Worm (Caenorhabditis elegans) whole organism, early embryonic: ENCODE measurements around the gene fbxb-3.

ENCODE experiments used
- B0310.2 ChIP-seq: sonication (generic microtip); optimal IDR thresholded peaks from 2 replicates; lab custom pipeline; 2016; ENCODE audit warnings: mild to moderate bottlenecking, missing genetic modification characterization, missing compliant biosample characterization
- aly-1 ChIP-seq: sonication (generic microtip); optimal IDR thresholded peaks from 2 replicates; lab custom pipeline; 2016; ENCODE audit warnings: missing genetic modification characterization, missing compliant biosample characterization
- ama-1 ChIP-seq: fragments of 150-350 bp; optimal IDR thresholded peaks from 2 replicates; lab custom pipeline; 2014
- ceh-13 ChIP-seq: fragments of 200-800 bp; sonication (Bioruptor generic); optimal IDR thresholded peaks from 2 replicates; lab custom pipeline; 2018; ENCODE audit warnings: mild to moderate bottlenecking, missing genetic modification characterization, missing compliant biosample characterization
- ceh-36 ChIP-seq: sonication (generic microtip); optimal IDR thresholded peaks from 2 replicates; lab custom pipeline; 2016; ENCODE audit warnings: missing genetic modification characterization, inconsistent platforms, missing compliant biosample characterization
- ets-7 ChIP-seq: sonication (generic microtip); optimal IDR thresholded peaks from 2 replicates; lab custom pipeline; 2016; ENCODE audit warnings: missing genotype, missing genetic modification characterization, missing compliant biosample characterization
- flt-1 ChIP-seq: fragments of 200-800 bp; sonication (Bioruptor generic); IDR thresholded peaks from 2 replicates; pipeline ENCODE4 v1.3.6; 2022; ENCODE audit warnings: missing genetic modification characterization, missing compliant biosample characterization
- hmbx-1 ChIP-seq: sonication (generic microtip); optimal IDR thresholded peaks from 2 replicates; lab custom pipeline; 2016; ENCODE audit warnings: mild to moderate bottlenecking, missing genetic modification characterization, missing compliant biosample characterization
- hnd-1 ChIP-seq: sonication (generic microtip); optimal IDR thresholded peaks from 2 replicates; lab custom pipeline; 2016; ENCODE audit warnings: missing genetic modification characterization, missing compliant biosample characterization
- tra-4 ChIP-seq: sonication (generic microtip); optimal IDR thresholded peaks from 2 replicates; lab custom pipeline; 2017; ENCODE audit warnings: missing genetic modification characterization, missing compliant biosample characterization

ce11 chrIV:11855900-11856660 is 17.3 kb downstream of the fbxb-3 start, which contains the start of gene ech-2:
- TF ChIP-seq aly-1: no peak
- no peak for TF ChIP-seq hmbx-1
- no peak for TF ChIP-seq hnd-1 (tag; lab: Kevin White, UChicago)
- TF ChIP-seq ama-1 (lab: Kevin White, UChicago): no peak
- no peak for TF ChIP-seq ceh-36 (tag; lab: Kevin White, UChicago)
- no peak for TF ChIP-seq ets-7
- no peak for TF ChIP-seq ceh-13
- TF ChIP-seq tra-4 (tag; lab: Kevin White, UChicago): no peak
- TF ChIP-seq B0310.2: no peak
- TF ChIP-seq flt-1: no peak
